Worm (Caenorhabditis elegans): ENCODE data around the gene F55C5.10.

ce11 chrV:12288577-12288976 is 5.3 kb downstream of the F55C5.10 start, which contains the start of gene rskd-1:
- TF ChIP-seq unc-39 (tag; optimal IDR thresholded peaks at IDR 0.05) = no peak
- peak; percentile 27 for TF ChIP-seq C34F6.9 (tag; optimal IDR thresholded peaks at IDR 0.05)
- no peak for TF ChIP-seq nhr-77 (tag; optimal IDR thresholded peaks at IDR 0.05)
- TF ChIP-seq crh-2 (tag; optimal IDR thresholded peaks at IDR 0.05) = peak; percentile 35
- TF ChIP-seq mab-5 (tag; optimal IDR thresholded peaks at IDR 0.05) = no peak
- TF ChIP-seq unc-62 (GFP tag; optimal IDR thresholded peaks at IDR 0.05) = no peak
- TF ChIP-seq zag-1 (tag; optimal IDR thresholded peaks at IDR 0.05) = no peak
- TF ChIP-seq ztf-11 (tag; optimal IDR thresholded peaks at IDR 0.05) = no peak

Data from whole organism, L2 larva.